Fruit fly (Drosophila melanogaster) whole organism, prepupa: ENCODE data around the gene Rpt3R.

ENCODE experiments used
- CG10669 ChIP-seq: fragments of 200-800 bp; sonication (Bioruptor generic); optimal IDR thresholded peaks from 3 replicates; lab custom pipeline; 2018; ENCODE audit warnings: missing biosample characterization, mild to moderate bottlenecking, missing genetic modification characterization, moderate library complexity
- CG11294 ChIP-seq: fragments of 200-800 bp; sonication (Bioruptor generic); IDR thresholded peaks from 2 replicates; pipeline ENCODE4 v1.3.6; 2022; ENCODE audit warnings: missing biosample characterization, missing genetic modification characterization
- CG11762 ChIP-seq: fragments of 200-800 bp; sonication (Bioruptor generic); optimal IDR thresholded peaks from 3 replicates; lab custom pipeline; 2016; ENCODE audit warnings: missing biosample characterization, missing genetic modification characterization; ENCODE audit not compliant: insufficient read depth
- CG32006 ChIP-seq: fragments of 200-800 bp; sonication (Bioruptor generic); optimal IDR thresholded peaks from 3 replicates; lab custom pipeline; 2017; ENCODE audit warnings: missing biosample characterization, mild to moderate bottlenecking, missing genetic modification characterization
- CG4318 ChIP-seq: fragments of 200-800 bp; sonication (Bioruptor generic); optimal IDR thresholded peaks from 3 replicates; lab custom pipeline; 2017; ENCODE audit warnings: missing biosample characterization, mild to moderate bottlenecking, missing genetic modification characterization
- CG6276 ChIP-seq: fragments of 200-800 bp; sonication (Bioruptor generic); optimal IDR thresholded peaks from 2 replicates; lab custom pipeline; 2017; ENCODE audit warnings: missing biosample characterization, mild to moderate bottlenecking, missing genetic modification characterization
- CG7368 ChIP-seq: fragments of 200-800 bp; sonication (Bioruptor generic); optimal IDR thresholded peaks from 3 replicates; lab custom pipeline; 2016; ENCODE audit warnings: missing biosample characterization, missing genetic modification characterization
- Eip93F ChIP-seq: fragments of 200-800 bp; sonication (Bioruptor generic); optimal IDR thresholded peaks from 2 replicates; lab custom pipeline; 2016; ENCODE audit warnings: missing biosample characterization, mild to moderate bottlenecking, missing genetic modification characterization
- Lpt ChIP-seq: fragments of 200-800 bp; sonication (Bioruptor generic); optimal IDR thresholded peaks from 3 replicates; lab custom pipeline; 2016; ENCODE audit warnings: missing biosample characterization, missing genetic modification characterization
- Sox14 ChIP-seq: fragments of 200-800 bp; sonication (Bioruptor generic); optimal IDR thresholded peaks from 3 replicates; lab custom pipeline; 2016; ENCODE audit warnings: missing biosample characterization, missing genetic modification characterization
- acj6 ChIP-seq: fragments of 200-800 bp; sonication (Bioruptor generic); optimal IDR thresholded peaks from 3 replicates; lab custom pipeline; 2016; ENCODE audit warnings: missing biosample characterization, missing genetic modification characterization
- eg ChIP-seq: fragments of 200-800 bp; sonication (Bioruptor generic); IDR thresholded peaks from 3 replicates; pipeline ENCODE4 v1.3.6; 2022; ENCODE audit warnings: missing biosample characterization, missing genetic modification characterization
- spab ChIP-seq: fragments of 200-800 bp; sonication (Bioruptor generic); optimal IDR thresholded peaks from 2 replicates; lab custom pipeline; 2017; ENCODE audit warnings: missing biosample characterization, mild to moderate bottlenecking, missing genetic modification characterization, missing genetic modification reagents

DNA sequence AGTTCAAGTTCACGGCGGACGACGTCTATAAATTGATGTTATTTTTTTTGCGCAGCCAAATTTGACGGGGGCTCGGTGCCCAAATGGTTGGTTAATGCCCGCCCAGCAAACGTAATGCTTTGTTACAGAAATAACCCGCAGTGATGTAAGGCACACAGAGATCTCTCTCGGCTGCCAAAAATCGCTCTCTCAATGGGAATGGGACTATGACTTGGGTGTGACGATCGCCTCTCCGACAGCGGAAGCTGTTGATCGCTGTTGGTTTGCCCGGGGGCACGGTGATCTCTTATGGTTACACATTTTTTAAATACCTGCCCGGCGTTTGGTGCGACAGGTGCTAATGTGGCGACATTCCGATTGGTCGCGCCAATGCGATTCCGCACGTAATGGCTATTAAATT, 13.8 kb upstream of the Rpt3R start:
- TF ChIP-seq Lpt (GFP tag; lab: Kevin White, UChicago): no peak
- TF ChIP-seq acj6 (GFP tag; lab: Kevin White, UChicago): no peak
- no peak for TF ChIP-seq CG10669 (GFP tag; lab: Kevin White, UChicago)
- no peak for TF ChIP-seq CG4318
- no peak for TF ChIP-seq CG11294 (GFP tag; lab: Robert Waterston, UW)
- TF ChIP-seq Sox14: no peak
- no peak for TF ChIP-seq CG11762 (GFP tag; lab: Kevin White, UChicago)
- TF ChIP-seq CG7368 (GFP tag; lab: Kevin White, UChicago): no peak
- no peak for TF ChIP-seq Eip93F (GFP tag; lab: Kevin White, UChicago)
- no peak for TF ChIP-seq eg
- TF ChIP-seq CG32006 (GFP tag; lab: Kevin White, UChicago): no peak
- no peak for TF ChIP-seq spab (GFP tag; lab: Kevin White, UChicago)
- TF ChIP-seq CG6276 (GFP tag; lab: Kevin White, UChicago): no peak
